Fruit fly (Drosophila melanogaster) whole organism, embryonic: ENCODE measurements around the gene CG43322.

Experiments
- CG11723 ChIP-seq: fragments of 200-800 bp; sonication (Bioruptor generic); optimal IDR thresholded peaks from 2 replicates; lab custom pipeline; 2017; ENCODE audit warnings: missing biosample characterization, mild to moderate bottlenecking, missing genetic modification characterization
- CG12071 ChIP-seq: fragments of 200-800 bp; sonication (Bioruptor generic); optimal IDR thresholded peaks from 3 replicates; lab custom pipeline; 2018; ENCODE audit warnings: missing biosample characterization, mild to moderate bottlenecking, missing genetic modification characterization
- CG12942 ChIP-seq: fragments of 200-800 bp; sonication (Bioruptor generic); optimal IDR thresholded peaks from 3 replicates; lab custom pipeline; 2016; ENCODE audit warnings: missing biosample characterization, missing genetic modification characterization
- CG14050 ChIP-seq: fragments of 200-800 bp; sonication (Bioruptor generic); IDR thresholded peaks from 3 replicates; pipeline ENCODE4 v1.3.6; 2022; ENCODE audit warnings: missing biosample characterization, missing genetic modification characterization
- CG15696 ChIP-seq: fragments of 200-800 bp; sonication (Bioruptor generic); optimal IDR thresholded peaks from 2 replicates; lab custom pipeline; 2019; ENCODE audit warnings: missing biosample characterization, mild to moderate bottlenecking, missing genetic modification characterization, moderate library complexity
- CG1603 ChIP-seq: fragments of 200-800 bp; sonication (Bioruptor generic); optimal IDR thresholded peaks from 2 replicates; lab custom pipeline; 2019; ENCODE audit warnings: missing biosample characterization, mild to moderate bottlenecking, missing genetic modification characterization, moderate library complexity
- CG2712 ChIP-seq: fragments of 200-800 bp; optimal IDR thresholded peaks from 3 replicates; lab custom pipeline; 2019; ENCODE audit warnings: missing biosample characterization, mild to moderate bottlenecking, missing genetic modification characterization, moderate library complexity
- CG32767 ChIP-seq: fragments of 200-800 bp; sonication (Bioruptor generic); IDR thresholded peaks from 2 replicates; pipeline ENCODE4 v1.3.6; 2022; ENCODE audit warnings: missing biosample characterization, missing genetic modification characterization
- CG3726 ChIP-seq: fragments of 200-800 bp; sonication (Bioruptor generic); IDR thresholded peaks from 3 replicates; pipeline ENCODE4, ENCODE4 v1.3.6; 2022; ENCODE audit warnings: missing biosample characterization, missing genetic modification characterization
- CG3838 ChIP-seq: fragments of 200-800 bp; sonication (Bioruptor generic); optimal IDR thresholded peaks from 3 replicates; lab custom pipeline; 2016; ENCODE audit warnings: missing biosample characterization, missing genetic modification characterization
- CG4282 ChIP-seq: fragments of 200-800 bp; sonication (Bioruptor generic); optimal IDR thresholded peaks from 2 replicates; lab custom pipeline; 2016; ENCODE audit warnings: missing biosample characterization, missing genetic modification characterization
- CG4424 ChIP-seq: fragments of 200-800 bp; sonication (Bioruptor generic); optimal IDR thresholded peaks from 3 replicates; lab custom pipeline; 2016; ENCODE audit warnings: missing biosample characterization, missing genetic modification characterization
- CG6689 ChIP-seq: fragments of 200-800 bp; sonication (Bioruptor generic); IDR thresholded peaks from 2 replicates; pipeline ENCODE4 v1.3.6; 2022; ENCODE audit warnings: missing biosample characterization, missing genetic modification characterization
- CG8089 ChIP-seq: fragments of 200-800 bp; sonication (Bioruptor generic); optimal IDR thresholded peaks from 3 replicates; lab custom pipeline; 2016; ENCODE audit warnings: missing biosample characterization, missing genetic modification characterization
- CG8281 ChIP-seq: fragments of 200-800 bp; sonication (Bioruptor generic); optimal IDR thresholded peaks from 2 replicates; lab custom pipeline; 2018; ENCODE audit warnings: missing biosample characterization, mild to moderate bottlenecking, missing genetic modification characterization, moderate library complexity
- CG9437 ChIP-seq: fragments of 200-800 bp; sonication (Bioruptor generic); optimal IDR thresholded peaks from 2 replicates; lab custom pipeline; 2018; ENCODE audit warnings: missing biosample characterization, mild to moderate bottlenecking, missing genetic modification characterization
- CkIIα-i1 ChIP-seq: fragments of 200-800 bp; sonication (Bioruptor generic); IDR thresholded peaks from 2 replicates; pipeline ENCODE4 v1.3.6; 2022; ENCODE audit warnings: missing biosample characterization, missing genetic modification characterization
- D19A ChIP-seq: fragments of 200-800 bp; optimal IDR thresholded peaks from 3 replicates; lab custom pipeline; 2019; ENCODE audit warnings: missing biosample characterization, mild to moderate bottlenecking, missing genetic modification characterization, moderate library complexity
- Dad ChIP-seq: fragments of 200-800 bp; sonication (Bioruptor generic); optimal IDR thresholded peaks from 3 replicates; lab custom pipeline; 2016; ENCODE audit warnings: missing biosample characterization, missing genetic modification characterization
- Dll ChIP-seq: fragments of 200-800 bp; sonication (Bioruptor generic); IDR thresholded peaks from 4 replicates; pipeline ENCODE4 v1.3.6; 2022; ENCODE audit warnings: missing biosample characterization, missing genetic modification characterization; ENCODE audit not compliant: partially characterized antibody
- HLH54F ChIP-seq: fragments of 200-800 bp; sonication (Bioruptor generic); optimal IDR thresholded peaks from 3 replicates; lab custom pipeline; 2016; ENCODE audit warnings: missing biosample characterization, missing genetic modification characterization
- Hr39 ChIP-seq: fragments of >200 bp; optimal IDR thresholded peaks from 2 replicates; lab custom pipeline; 2017
- Lpt ChIP-seq: fragments of >200 bp; optimal IDR thresholded peaks from 2 replicates; lab custom pipeline; 2018; ENCODE audit warnings: missing biosample characterization, missing genetic modification characterization
- MBD-R2 ChIP-seq: fragments of 200-800 bp; sonication (Bioruptor generic); IDR thresholded peaks from 2 replicates; pipeline ENCODE4 v1.3.6; 2022; ENCODE audit warnings: missing biosample characterization, missing genetic modification characterization
- MTF-1 ChIP-seq: fragments of 200-800 bp; sonication (Bioruptor generic); optimal IDR thresholded peaks from 2 replicates; lab custom pipeline; 2018; ENCODE audit warnings: missing biosample characterization, mild to moderate bottlenecking, missing genetic modification characterization, borderline replicate concordance
- Poxn ChIP-seq: fragments of 200-800 bp; sonication (Bioruptor generic); IDR thresholded peaks from 2 replicates; pipeline ENCODE4 v1.3.6; 2022; ENCODE audit warnings: missing biosample characterization, missing genetic modification characterization
- Side ChIP-seq: fragments of 200-800 bp; sonication (Bioruptor generic); optimal IDR thresholded peaks from 2 replicates; lab custom pipeline; 2016; ENCODE audit warnings: missing biosample characterization, missing genetic modification characterization
- Stat92E ChIP-seq, 3 experiments: fragments of >200 bp in 2 of 3; fragments of 200-800 bp in 1 of 3; sonication (Bioruptor generic) in 1 of 3; optimal IDR thresholded peaks; 2 replicates each; lab custom pipeline; 2017 to 2019; ENCODE audit warnings: missing biosample characterization in 3 of 3, missing genetic modification characterization in 3 of 3, mild to moderate bottlenecking in 1 of 3, moderate library complexity in 1 of 3
- amos ChIP-seq: fragments of 200-800 bp; sonication (Bioruptor generic); IDR thresholded peaks from 2 replicates; pipeline ENCODE4 v1.3.6; 2022; ENCODE audit warnings: missing biosample characterization, missing genetic modification characterization; ENCODE audit not compliant: partially characterized antibody
- ap ChIP-seq: fragments of 200-800 bp; sonication (Bioruptor generic); IDR thresholded peaks from 2 replicates; pipeline ENCODE4 v1.3.6; 2022; ENCODE audit warnings: missing biosample characterization, missing genetic modification characterization
- ato ChIP-seq: fragments of 200-800 bp; sonication (Bioruptor generic); IDR thresholded peaks from 2 replicates; pipeline ENCODE4 v1.3.6; 2022; ENCODE audit warnings: missing biosample characterization, missing genetic modification characterization; ENCODE audit not compliant: partially characterized antibody
- bcd ChIP-seq: fragments of 200-800 bp; sonication (Bioruptor generic); optimal IDR thresholded peaks from 2 replicates; lab custom pipeline; 2017; ENCODE audit warnings: missing biosample characterization, mild to moderate bottlenecking, missing genetic modification characterization
- chif ChIP-seq, 2 experiments: fragments of 200-800 bp; sonication (Bioruptor generic); optimal IDR thresholded peaks; 3 replicates each; lab custom pipeline; 2016; ENCODE audit warnings: missing biosample characterization in 2 of 2, missing genetic modification characterization in 2 of 2
- chm ChIP-seq: fragments of 200-800 bp; sonication (Bioruptor generic); IDR thresholded peaks from 2 replicates; pipeline ENCODE4 v1.3.6; 2022; ENCODE audit warnings: missing biosample characterization, missing genetic modification characterization
- chn ChIP-seq: fragments of 200-800 bp; sonication (Bioruptor generic); optimal IDR thresholded peaks from 2 replicates; lab custom pipeline; 2016; ENCODE audit warnings: missing biosample characterization, missing genetic modification characterization
- dan ChIP-seq: fragments of 200-800 bp; sonication (Bioruptor generic); IDR thresholded peaks from 2 replicates; pipeline ENCODE4 v1.3.6; 2022; ENCODE audit warnings: missing biosample characterization, missing genetic modification characterization
- fru ChIP-seq: fragments of >200 bp; optimal IDR thresholded peaks from 2 replicates; lab custom pipeline; 2017
- ftz-f1 ChIP-seq: fragments of 200-800 bp; sonication (Bioruptor generic); optimal IDR thresholded peaks from 2 replicates; lab custom pipeline; 2016; ENCODE audit warnings: missing biosample characterization, missing genetic modification characterization
- gcm2 ChIP-seq: fragments of 200-800 bp; sonication (Bioruptor generic); optimal IDR thresholded peaks from 2 replicates; lab custom pipeline; 2016; ENCODE audit warnings: missing biosample characterization, missing genetic modification characterization
- gro ChIP-seq: fragments of 200-800 bp; sonication (Bioruptor generic); optimal IDR thresholded peaks from 2 replicates; lab custom pipeline; 2016; ENCODE audit warnings: missing biosample characterization, missing genetic modification characterization
- jumu ChIP-seq: fragments of 200-800 bp; sonication (Bioruptor generic); optimal IDR thresholded peaks from 3 replicates; lab custom pipeline; 2016; ENCODE audit warnings: missing biosample characterization, missing genetic modification characterization
- kay ChIP-seq: fragments of 200-800 bp; sonication (Bioruptor generic); optimal IDR thresholded peaks from 2 replicates; lab custom pipeline; 2016; ENCODE audit warnings: missing biosample characterization, missing genetic modification characterization
- klu ChIP-seq: fragments of 200-800 bp; sonication (Bioruptor generic); IDR thresholded peaks from 2 replicates; pipeline ENCODE4 v1.3.6; 2022; ENCODE audit warnings: missing biosample characterization, missing genetic modification characterization
- pum ChIP-seq: fragments of 200-800 bp; sonication (Bioruptor generic); optimal IDR thresholded peaks from 2 replicates; lab custom pipeline; 2016; ENCODE audit warnings: missing biosample characterization, missing genetic modification characterization
- sim ChIP-seq: fragments of 200-800 bp; sonication (Bioruptor generic); IDR thresholded peaks from 2 replicates; pipeline ENCODE4 v1.3.6; 2022; ENCODE audit warnings: missing biosample characterization, missing genetic modification characterization
- sima ChIP-seq: fragments of 200-800 bp; sonication (Bioruptor generic); optimal IDR thresholded peaks from 2 replicates; lab custom pipeline; 2016; ENCODE audit warnings: missing biosample characterization, missing genetic modification characterization
- tx ChIP-seq: fragments of 200-800 bp; sonication (Bioruptor generic); optimal IDR thresholded peaks from 2 replicates; lab custom pipeline; 2016; ENCODE audit warnings: missing biosample characterization, missing genetic modification characterization
- wek ChIP-seq: fragments of 200-800 bp; sonication (Bioruptor generic); optimal IDR thresholded peaks from 3 replicates; lab custom pipeline; 2018; ENCODE audit warnings: missing biosample characterization, mild to moderate bottlenecking, missing genetic modification characterization, moderate library complexity
- yki ChIP-seq: fragments of >200 bp; optimal IDR thresholded peaks from 3 replicates; lab custom pipeline; 2018

Gene CG43322

DNA sequence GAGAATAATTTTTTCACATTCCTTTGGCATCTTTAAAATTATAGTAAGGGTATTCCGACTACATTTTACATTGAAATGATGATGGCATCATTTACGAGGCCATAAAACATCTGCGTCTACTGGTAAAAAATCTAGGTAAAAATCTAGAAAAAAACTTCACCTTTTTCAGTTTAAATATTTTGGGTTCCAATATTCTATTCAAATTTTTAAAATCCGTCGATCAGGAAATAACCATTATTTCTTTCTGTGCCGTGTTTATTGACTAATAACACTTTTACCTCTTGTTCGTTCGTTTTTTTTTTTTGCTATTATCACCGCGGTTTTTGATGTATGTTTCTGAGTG is 26.1 kb downstream of the CG43322 start (continued):
- TF ChIP-seq Poxn (GFP tag; lab: Robert Waterston, UW): 0 out of 2 replicates have a peak, but pooled peaks have one; percentile 4
- peak; percentile 11 for TF ChIP-seq CG15696
- no peak for TF ChIP-seq ato (GFP tag; lab: Robert Waterston, UW)

DNA sequence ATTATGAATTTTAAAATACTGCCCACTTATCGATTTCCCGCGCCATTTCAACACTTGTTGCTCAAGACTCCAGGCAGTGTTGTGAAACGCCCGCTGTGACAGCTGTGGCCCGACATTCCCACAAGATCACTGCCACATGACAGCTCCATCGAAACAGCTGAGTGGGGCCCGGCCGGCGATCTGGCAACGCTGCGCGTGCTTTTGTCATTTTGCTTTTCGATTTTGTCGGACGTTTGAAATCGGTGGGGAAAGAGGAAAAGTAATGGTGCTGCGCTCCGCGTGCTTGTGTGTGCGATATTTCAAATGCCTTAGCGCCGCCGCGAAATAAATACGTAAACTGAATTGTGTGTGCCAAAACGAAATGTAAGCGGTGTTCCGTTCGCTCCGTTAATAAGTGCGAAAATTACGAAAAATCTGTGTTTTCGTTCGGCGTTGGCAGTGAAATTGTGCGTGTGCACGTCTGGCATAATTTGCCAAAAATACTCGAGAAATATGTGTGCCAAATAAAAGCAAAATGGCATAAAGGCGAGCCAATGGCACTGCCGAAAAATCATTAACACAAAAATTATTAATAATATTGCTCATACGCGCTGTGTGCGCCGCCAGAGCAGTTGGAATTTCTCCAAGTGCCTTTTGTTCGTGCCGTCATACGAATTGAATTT is 29.1 kb downstream of the CG43322 start:
- peak; percentile 8 for TF ChIP-seq CG4424 (GFP tag; lab: Kevin White, UChicago)
- TF ChIP-seq amos (GFP tag; lab: Robert Waterston, UW): peak; percentile 68; the same call in 1 of the 2 replicates
- TF ChIP-seq D19A (tag; lab: Kevin White, UChicago): no peak
- TF ChIP-seq MTF-1: peak; percentile 49
- TF ChIP-seq CG15696: no peak
- peak; percentile 78 for TF ChIP-seq gro (GFP tag; lab: Kevin White, UChicago)
- no peak for TF ChIP-seq wek (GFP tag; lab: Kevin White, UChicago)
- TF ChIP-seq chif (GFP tag; optimal IDR thresholded peaks at IDR 0.05; lab: Kevin White, UChicago): peak in 1 of 2 experiments; percentile 2
- TF ChIP-seq Dad (GFP tag; lab: Kevin White, UChicago): no peak
- TF ChIP-seq Poxn (GFP tag; lab: Robert Waterston, UW): no peak
- TF ChIP-seq CG32767 (GFP tag; lab: Robert Waterston, UW): peak; percentile 27; the same call in 1 of the 2 replicates
- peak; percentile 6 for TF ChIP-seq CG11723 (GFP tag; lab: Kevin White, UChicago)
- TF ChIP-seq jumu (GFP tag; lab: Kevin White, UChicago): no peak
- peak; percentile 90 for TF ChIP-seq CG1603 (tag; lab: Kevin White, UChicago)
- TF ChIP-seq yki: no peak
- no peak for TF ChIP-seq sima (GFP tag; lab: Kevin White, UChicago)
- TF ChIP-seq CG14050 (GFP tag; lab: Robert Waterston, UW): peak; percentile 22; the same call in 1 of the 3 replicates
- no peak for TF ChIP-seq CG12942 (GFP tag; lab: Kevin White, UChicago)
- TF ChIP-seq bcd (GFP tag; lab: Kevin White, UChicago): peak; percentile 42
- no peak for TF ChIP-seq CG8089 (GFP tag; lab: Kevin White, UChicago)
- no peak for TF ChIP-seq CG4282
- TF ChIP-seq Stat92E (GFP tag; optimal IDR thresholded peaks at IDR 0.05; lab: Kevin White, UChicago): peak in 1 of 3 experiments; percentile 33
- TF ChIP-seq chn: peak; percentile 45
- no peak for TF ChIP-seq dan (GFP tag; lab: Robert Waterston, UW)
- TF ChIP-seq Hr39 (lab: Kevin White, UChicago): no peak
- peak; percentile 4 for TF ChIP-seq tx
- no peak for TF ChIP-seq CG3838 (GFP tag; lab: Kevin White, UChicago)
- TF ChIP-seq ftz-f1 (GFP tag; lab: Kevin White, UChicago): peak; percentile 62
- peak; percentile 33 for TF ChIP-seq CG2712 (tag; lab: Kevin White, UChicago)
- peak; percentile 42 for TF ChIP-seq CG12071
- no peak for TF ChIP-seq sim (GFP tag; lab: Robert Waterston, UW)
- no peak for TF ChIP-seq CkIIα-i1 (GFP tag; lab: Robert Waterston, UW)
- TF ChIP-seq CG9437 (GFP tag; lab: Kevin White, UChicago): peak; percentile 84
- TF ChIP-seq chm (GFP tag; lab: Robert Waterston, UW): peak; percentile 64
- no peak for TF ChIP-seq Lpt (GFP tag; lab: Kevin White, UChicago)
- TF ChIP-seq ap (GFP tag; lab: Robert Waterston, UW): no peak
- peak; percentile 63 for TF ChIP-seq Dll (GFP tag; lab: Robert Waterston, UW)
- 0 out of 3 replicates have a peak, but pooled peaks have one; percentile 52 for TF ChIP-seq CG3726
- no peak for TF ChIP-seq CG8281
- TF ChIP-seq klu (GFP tag; lab: Robert Waterston, UW): no peak; the same call in 1 of the 2 replicates
- TF ChIP-seq CG6689: 0 out of 2 replicates have a peak, but pooled peaks have one; percentile 42
- peak; percentile 83 for TF ChIP-seq MBD-R2 (GFP tag; lab: Robert Waterston, UW)
- peak; percentile 22 for TF ChIP-seq gcm2 (GFP tag; lab: Kevin White, UChicago)
- peak; percentile 53 for TF ChIP-seq Side
- peak; percentile 34 for TF ChIP-seq HLH54F (GFP tag; lab: Kevin White, UChicago)
- TF ChIP-seq pum: peak; percentile 32
- no peak for TF ChIP-seq fru
- no peak for TF ChIP-seq kay
